Worm (Caenorhabditis elegans) whole organism, L4 larva: ENCODE data around the gene C55A6.11.

Source experiments
- F10B5.3 ChIP-seq: sonication (generic microtip); optimal IDR thresholded peaks from 2 replicates; lab custom pipeline; 2016; ENCODE audit warnings: mild to moderate bottlenecking, missing genetic modification characterization, missing compliant biosample characterization
- F37D6.2 ChIP-seq: sonication (generic microtip); optimal IDR thresholded peaks from 2 replicates; lab custom pipeline; 2016; ENCODE audit warnings: mild to moderate bottlenecking, missing genetic modification characterization, missing compliant biosample characterization
- F49E8.2 ChIP-seq: sonication (generic microtip); optimal IDR thresholded peaks from 2 replicates; lab custom pipeline; 2016; ENCODE audit warnings: missing compliant biosample characterization, mild to moderate bottlenecking, missing genetic modification characterization, borderline replicate concordance
- R02D3.7 ChIP-seq: fragments of 150-350 bp; sonication (generic microtip); optimal IDR thresholded peaks from 3 replicates; lab custom pipeline; 2014; ENCODE audit warnings: missing biosample characterization, missing genetic modification characterization
- Y48G9A.11 ChIP-seq: fragments of 200-800 bp; sonication (Bioruptor generic); IDR thresholded peaks from 2 replicates; pipeline ENCODE4 v1.3.6; 2022; ENCODE audit warnings: missing genetic modification reagents, missing genetic modification characterization, missing compliant biosample characterization
- Y75B8A.6 ChIP-seq: fragments of 200-800 bp; sonication (Bioruptor generic); IDR thresholded peaks from 2 replicates; pipeline ENCODE4 v1.3.6; 2022; ENCODE audit warnings: missing genetic modification reagents, missing genetic modification characterization, missing compliant biosample characterization
- ama-1 ChIP-seq: fragments of 150-350 bp; optimal IDR thresholded peaks from 2 replicates; lab custom pipeline; 2014; ENCODE audit warnings: inconsistent platforms, mixed read lengths
- ceh-20 ChIP-seq: fragments of 200-800 bp; sonication (Bioruptor generic); IDR thresholded peaks from 2 replicates; pipeline ENCODE4 v1.3.6; 2022; ENCODE audit warnings: missing genetic modification reagents, missing genetic modification characterization, missing compliant biosample characterization
- ceh-28 ChIP-seq: fragments of 150-350 bp; optimal IDR thresholded peaks from 2 replicates; lab custom pipeline; 2014; ENCODE audit warnings: missing biosample characterization, missing genetic modification reagents, missing genetic modification characterization
- ceh-44 ChIP-seq: fragments of 200-800 bp; sonication (Bioruptor generic); IDR thresholded peaks from 2 replicates; pipeline ENCODE4 v1.3.6; 2022; ENCODE audit warnings: missing genetic modification reagents, missing genetic modification characterization, missing compliant biosample characterization
- ctbp-1 ChIP-seq: fragments of 200-800 bp; sonication (Bioruptor generic); IDR thresholded peaks from 2 replicates; pipeline ENCODE4 v1.3.6; 2022; ENCODE audit warnings: missing genetic modification reagents, missing genetic modification characterization, missing compliant biosample characterization
- daf-16 ChIP-seq, 3 experiments: sonication (generic microtip); optimal IDR thresholded peaks; 2 replicates each; lab custom pipeline; 2016 to 2017; ENCODE audit warnings: missing genetic modification characterization in 3 of 3, missing genetic modification reagents in 3 of 3, mild to moderate bottlenecking in 2 of 3, missing compliant biosample characterization in 2 of 3, missing biosample characterization in 1 of 3, moderate library complexity in 1 of 3
- dmd-8 ChIP-seq: fragments of 200-800 bp; sonication (Bioruptor generic); IDR thresholded peaks from 2 replicates; pipeline ENCODE4 v1.3.6; 2022; ENCODE audit warnings: missing genetic modification characterization, missing compliant biosample characterization
- dmd-9 ChIP-seq: fragments of 200-800 bp; sonication (Bioruptor generic); IDR thresholded peaks from 2 replicates; pipeline ENCODE4 v1.3.6; 2022; ENCODE audit warnings: missing genetic modification reagents, missing genetic modification characterization, missing compliant biosample characterization
- dpl-1 ChIP-seq: fragments of 150-350 bp; optimal IDR thresholded peaks from 2 replicates; lab custom pipeline; 2014; ENCODE audit warnings: missing biosample characterization, missing genetic modification reagents, missing genetic modification characterization
- egl-27 ChIP-seq: sonication (generic microtip); optimal IDR thresholded peaks from 3 replicates; lab custom pipeline; 2017; ENCODE audit warnings: missing biosample characterization, missing genetic modification reagents, missing genetic modification characterization
- egl-43 ChIP-seq: fragments of 200-800 bp; sonication (Bioruptor generic); IDR thresholded peaks from 2 replicates; pipeline ENCODE4 v1.3.6; 2022; ENCODE audit warnings: missing genetic modification reagents, missing genetic modification characterization, missing compliant biosample characterization
- hif-1 ChIP-seq, 2 experiments: sonication (generic microtip); optimal IDR thresholded peaks; 2 replicates each; lab custom pipeline; 2016 to 2017; ENCODE audit warnings: missing compliant biosample characterization in 2 of 2, missing genetic modification characterization in 2 of 2, missing genetic modification reagents in 2 of 2, missing genotype in 2 of 2, mild to moderate bottlenecking in 1 of 2
- hlh-30 ChIP-seq: sonication (generic microtip); optimal IDR thresholded peaks from 2 replicates; lab custom pipeline; 2017; ENCODE audit warnings: antibody characterized with exemption, mild to moderate bottlenecking, missing genetic modification characterization, missing compliant biosample characterization; ENCODE audit not compliant: insufficient read depth
- lin-1 ChIP-seq: fragments of 200-800 bp; sonication (Bioruptor generic); IDR thresholded peaks from 2 replicates; pipeline ENCODE4 v1.3.6; 2022; ENCODE audit warnings: missing genetic modification reagents, missing genetic modification characterization, missing compliant biosample characterization
- lin-29 ChIP-seq: fragments of 200-800 bp; sonication (Bioruptor generic); IDR thresholded peaks from 2 replicates; pipeline ENCODE4 v1.3.6; 2022; ENCODE audit warnings: missing genetic modification reagents, missing genetic modification characterization, missing compliant biosample characterization
- lin-38 ChIP-seq: fragments of 200-800 bp; sonication (Bioruptor generic); IDR thresholded peaks from 2 replicates; pipeline ENCODE4 v1.3.6; 2022; ENCODE audit warnings: missing genetic modification reagents, missing genetic modification characterization, missing compliant biosample characterization
- lir-3 ChIP-seq: sonication (generic microtip); optimal IDR thresholded peaks from 2 replicates; lab custom pipeline; 2016; ENCODE audit warnings: mild to moderate bottlenecking, missing genetic modification characterization, missing compliant biosample characterization
- lsy-2 ChIP-seq, 2 experiments: fragments of 150-350 bp in 1 of 2; sonication (generic microtip) in 1 of 2; optimal IDR thresholded peaks; 2 replicates each; lab custom pipeline; 2014 to 2017; ENCODE audit warnings: missing biosample characterization in 2 of 2, missing genetic modification characterization in 2 of 2
- madf-9 ChIP-seq: fragments of 200-800 bp; sonication (Bioruptor generic); conservative IDR thresholded peaks from 2 replicates; pipeline ENCODE4 v1.3.6; 2022; ENCODE audit warnings: missing genetic modification reagents, missing genetic modification characterization, missing compliant biosample characterization
- mdl-1 ChIP-seq, 2 experiments: fragments of 150-350 bp in 1 of 2; sonication (generic microtip) in 1 of 2; optimal IDR thresholded peaks; 2 replicates each; lab custom pipeline; 2014 to 2017; ENCODE audit warnings: missing biosample characterization in 2 of 2, missing genetic modification characterization in 2 of 2
- mep-1 ChIP-seq: fragments of 150-350 bp; sonication (generic microtip); optimal IDR thresholded peaks from 3 replicates; lab custom pipeline; 2014; ENCODE audit warnings: missing biosample characterization, missing genetic modification characterization
- mes-2 ChIP-seq: sonication (generic microtip); optimal IDR thresholded peaks from 2 replicates; lab custom pipeline; 2016; ENCODE audit warnings: missing genotype, mild to moderate bottlenecking, missing genetic modification characterization, missing compliant biosample characterization; ENCODE audit not compliant: poor library complexity, severe bottlenecking
- mxl-2 ChIP-seq: fragments of 200-800 bp; sonication (Bioruptor generic); conservative IDR thresholded peaks from 2 replicates; pipeline ENCODE4 v1.3.6; 2022; ENCODE audit warnings: missing genetic modification reagents, missing genetic modification characterization, missing compliant biosample characterization
- mxl-3 ChIP-seq: fragments of 200-800 bp; sonication (Bioruptor generic); optimal IDR thresholded peaks from 2 replicates; lab custom pipeline; 2018; ENCODE audit warnings: mild to moderate bottlenecking, missing genetic modification characterization, missing compliant biosample characterization
- nhr-102 ChIP-seq: sonication (generic microtip); optimal IDR thresholded peaks from 2 replicates; lab custom pipeline; 2016; ENCODE audit warnings: mild to moderate bottlenecking, missing genetic modification characterization, moderate library complexity, missing compliant biosample characterization
- nhr-111 ChIP-seq: fragments of 200-800 bp; sonication (Bioruptor generic); optimal IDR thresholded peaks from 2 replicates; lab custom pipeline; 2018; ENCODE audit warnings: mild to moderate bottlenecking, missing genetic modification characterization, missing compliant biosample characterization
- nhr-28 ChIP-seq: fragments of 150-350 bp; optimal IDR thresholded peaks from 2 replicates; lab custom pipeline; 2014; ENCODE audit warnings: missing biosample characterization, missing genetic modification characterization
- nhr-41 ChIP-seq: fragments of 200-800 bp; sonication (Bioruptor generic); IDR thresholded peaks from 2 replicates; pipeline ENCODE4 v1.3.6; 2022; ENCODE audit warnings: missing genetic modification reagents, missing genetic modification characterization, missing compliant biosample characterization
- pha-4 ChIP-seq, 2 experiments: fragments of 150-350 bp in 1 of 2; fragments of 200-800 bp in 1 of 2; sonication (Bioruptor generic) in 1 of 2; IDR thresholded peaks in 1 of 2; optimal IDR thresholded peaks in 1 of 2; 2 replicates each; pipeline versions ENCODE4 v1.3.6 to Lab custom; 2014 to 2022; ENCODE audit warnings: missing genetic modification characterization in 2 of 2, missing genetic modification reagents in 2 of 2, missing biosample characterization in 1 of 2, missing compliant biosample characterization in 1 of 2
- php-3 ChIP-seq: fragments of 200-800 bp; sonication (Bioruptor generic); IDR thresholded peaks from 2 replicates; pipeline ENCODE4 v1.3.6; 2022; ENCODE audit warnings: missing genetic modification reagents, missing genetic modification characterization, missing compliant biosample characterization
- pqm-1 ChIP-seq: sonication (generic microtip); optimal IDR thresholded peaks from 2 replicates; lab custom pipeline; 2017; ENCODE audit warnings: missing biosample characterization, missing genetic modification characterization
- saeg-2 ChIP-seq: fragments of 200-800 bp; sonication (Bioruptor generic); IDR thresholded peaks from 2 replicates; pipeline ENCODE4 v1.3.6; 2022; ENCODE audit warnings: missing genetic modification reagents, missing genetic modification characterization, missing compliant biosample characterization
- sdz-12 ChIP-seq: fragments of 200-800 bp; sonication (Bioruptor generic); optimal IDR thresholded peaks from 2 replicates; lab custom pipeline; 2018; ENCODE audit warnings: mild to moderate bottlenecking, missing genetic modification characterization, missing compliant biosample characterization
- snpc-4 ChIP-seq: fragments of 150-350 bp; optimal IDR thresholded peaks from 2 replicates; lab custom pipeline; 2014; ENCODE audit warnings: missing biosample characterization, missing genetic modification characterization
- tra-1 ChIP-seq: fragments of 200-800 bp; sonication (Bioruptor generic); IDR thresholded peaks from 2 replicates; pipeline ENCODE4 v1.3.6; 2022; ENCODE audit warnings: missing genetic modification reagents, missing genetic modification characterization, missing compliant biosample characterization
- unc-39 ChIP-seq: sonication (generic microtip); optimal IDR thresholded peaks from 2 replicates; lab custom pipeline; 2017; ENCODE audit warnings: missing biosample characterization, missing genetic modification characterization
- unc-62 ChIP-seq, 3 experiments: fragments of 150-350 bp in 1 of 3; sonication (generic microtip); optimal IDR thresholded peaks in 2 of 3; peaks in 1 of 3; 1 replicate in 1 of 3; 2 replicates in 2 of 3; lab custom pipeline; 2014 to 2017; ENCODE audit warnings: missing biosample characterization in 3 of 3, missing genetic modification characterization in 3 of 3, missing genetic modification reagents in 3 of 3, missing genotype in 1 of 3
- vab-7 ChIP-seq: fragments of 200-800 bp; sonication (Bioruptor generic); IDR thresholded peaks from 2 replicates; pipeline ENCODE4 v1.3.6; 2022; ENCODE audit warnings: missing genetic modification reagents, missing genetic modification characterization, missing compliant biosample characterization
- zfp-2 ChIP-seq: sonication (generic microtip); optimal IDR thresholded peaks from 2 replicates; lab custom pipeline; 2016; ENCODE audit warnings: mild to moderate bottlenecking, missing genetic modification characterization, missing compliant biosample characterization
- zip-11 ChIP-seq: fragments of 200-800 bp; sonication (Bioruptor generic); IDR thresholded peaks from 2 replicates; pipeline ENCODE4 v1.3.6; 2022; ENCODE audit warnings: missing genetic modification characterization, missing compliant biosample characterization
- zip-2 ChIP-seq: fragments of 150-350 bp; optimal IDR thresholded peaks from 2 replicates; lab custom pipeline; 2014; ENCODE audit warnings: missing biosample characterization, missing genetic modification characterization
- ztf-11 ChIP-seq: fragments of 150-350 bp; optimal IDR thresholded peaks from 2 replicates; lab custom pipeline; 2014; ENCODE audit warnings: missing biosample characterization, missing genetic modification characterization
- ztf-7 ChIP-seq: fragments of 150-350 bp; optimal IDR thresholded peaks from 2 replicates; lab custom pipeline; 2014; ENCODE audit warnings: missing biosample characterization, missing genetic modification characterization

C55A6.11 gene

DNA sequence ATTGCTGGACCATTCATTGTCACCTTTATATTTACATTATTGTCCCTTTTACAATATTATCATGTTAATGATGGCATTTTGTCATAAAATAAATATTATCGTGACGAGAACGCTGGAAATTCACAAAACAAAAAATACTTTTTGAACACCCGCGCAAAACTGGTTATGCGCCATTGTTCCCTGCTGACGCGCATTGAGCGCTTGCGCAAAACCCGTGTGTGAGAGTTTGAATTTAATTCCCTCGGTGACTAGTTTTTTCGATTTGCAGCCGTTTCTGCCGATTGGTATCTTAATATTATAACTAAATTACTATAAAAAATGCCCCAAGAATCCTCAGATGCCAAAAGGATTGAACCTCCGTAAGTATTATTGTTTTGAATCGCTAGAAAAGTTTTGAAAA lies 1.1 kb downstream of the C55A6.11 start, which contains the start of gene pafo-1 (continued):
- TF ChIP-seq hif-1 (tag; optimal IDR thresholded peaks at IDR 0.05; lab: Kevin White, UChicago) (peak in 1 of 2 experiments; percentile 45), Y75B8A.6 (GFP tag; lab: Robert Waterston, UW) (no peak), mes-2 (peak; percentile 90), snpc-4 (tag; lab: Kevin White, UChicago) (no peak), lin-1 (GFP tag; lab: Robert Waterston, UW) (peak; percentile 50; the same call in 1 of the 2 replicates), pha-4 (GFP tag; IDR thresholded peaks at IDR 0.05; lab: Robert Waterston, UW) (no peak), pha-4 (tag; optimal IDR thresholded peaks at IDR 0.05; lab: Kevin White, UChicago) (no peak), hlh-30 (tag; lab: Kevin White, UChicago) (peak; percentile 79), lir-3 (tag; lab: Kevin White, UChicago) (no peak), F10B5.3 (peak; percentile 73), dmd-8 (GFP tag; lab: Robert Waterston, UW) (no peak), nhr-102 (peak; percentile 91), zfp-2 (no peak), vab-7 (GFP tag; lab: Robert Waterston, UW) (no peak), php-3 (peak; percentile 72), lin-38 (GFP tag; lab: Robert Waterston, UW) (no peak), mxl-3 (GFP tag; lab: Kevin White, UChicago) (peak; percentile 47), lin-29 (GFP tag; lab: Robert Waterston, UW) (no peak), egl-43 (0 out of 2 replicates have a peak, but pooled peaks have one; percentile 46), ceh-28 (tag; lab: Kevin White, UChicago) (no peak), nhr-111 (GFP tag; lab: Kevin White, UChicago) (no peak), Y48G9A.11 (GFP tag; lab: Robert Waterston, UW) (0 out of 2 replicates have a peak, but pooled peaks have one; percentile 27), mxl-2 (GFP tag; lab: Robert Waterston, UW) (no peak), zip-11 (no peak), ztf-11 (tag; lab: Kevin White, UChicago) (no peak), F37D6.2 (peak; percentile 73), ceh-44 (GFP tag; lab: Robert Waterston, UW) (no peak), R02D3.7 (tag; lab: Kevin White, UChicago) (no peak), nhr-41 (no peak), nhr-28 (tag; lab: Kevin White, UChicago) (peak; percentile 79), mep-1 (no peak), daf-16 (GFP tag; optimal IDR thresholded peaks at IDR 0.05; lab: Kevin White, UChicago) (peak; percentile 32 to 75), daf-16 (tag; optimal IDR thresholded peaks at IDR 0.05; lab: Kevin White, UChicago) (no peak), unc-62 (GFP tag; optimal IDR thresholded peaks at IDR 0.05 in 1 of 2; lab: Kevin White, UChicago) (peak in 1 of 2 experiments; percentile 72), unc-62 (tag; optimal IDR thresholded peaks at IDR 0.05; lab: Kevin White, UChicago) (no peak), dpl-1 (peak; percentile 99), dmd-9 (no peak), ama-1 (lab: Kevin White, UChicago) (no peak), pqm-1 (no peak), unc-39 (no peak), ztf-7 (no peak), lsy-2 (tag; optimal IDR thresholded peaks at IDR 0.05; lab: Kevin White, UChicago) (no peak), madf-9 (GFP tag; lab: Robert Waterston, UW) (peak; percentile 46; the same call in 1 of the 2 replicates), mdl-1 (tag; optimal IDR thresholded peaks at IDR 0.05; lab: Kevin White, UChicago) (peak in 1 of 2 experiments; percentile 52), zip-2 (tag; lab: Kevin White, UChicago) (no peak), tra-1 (no peak; the same call in 1 of the 2 replicates), egl-27 (tag; lab: Kevin White, UChicago) (no peak), sdz-12 (no peak), ceh-20 (GFP tag; lab: Robert Waterston, UW) (peak; percentile 82), saeg-2 (GFP tag; lab: Robert Waterston, UW) (0 out of 2 replicates have a peak, but pooled peaks have one; percentile 39), F49E8.2 (tag; lab: Kevin White, UChicago) (peak; percentile 80), ctbp-1 (GFP tag; lab: Robert Waterston, UW) (peak; percentile 84)
